Fruit fly (Drosophila melanogaster): ENCODE measurements around the gene CG1722.

The CG1722 gene

DNA sequence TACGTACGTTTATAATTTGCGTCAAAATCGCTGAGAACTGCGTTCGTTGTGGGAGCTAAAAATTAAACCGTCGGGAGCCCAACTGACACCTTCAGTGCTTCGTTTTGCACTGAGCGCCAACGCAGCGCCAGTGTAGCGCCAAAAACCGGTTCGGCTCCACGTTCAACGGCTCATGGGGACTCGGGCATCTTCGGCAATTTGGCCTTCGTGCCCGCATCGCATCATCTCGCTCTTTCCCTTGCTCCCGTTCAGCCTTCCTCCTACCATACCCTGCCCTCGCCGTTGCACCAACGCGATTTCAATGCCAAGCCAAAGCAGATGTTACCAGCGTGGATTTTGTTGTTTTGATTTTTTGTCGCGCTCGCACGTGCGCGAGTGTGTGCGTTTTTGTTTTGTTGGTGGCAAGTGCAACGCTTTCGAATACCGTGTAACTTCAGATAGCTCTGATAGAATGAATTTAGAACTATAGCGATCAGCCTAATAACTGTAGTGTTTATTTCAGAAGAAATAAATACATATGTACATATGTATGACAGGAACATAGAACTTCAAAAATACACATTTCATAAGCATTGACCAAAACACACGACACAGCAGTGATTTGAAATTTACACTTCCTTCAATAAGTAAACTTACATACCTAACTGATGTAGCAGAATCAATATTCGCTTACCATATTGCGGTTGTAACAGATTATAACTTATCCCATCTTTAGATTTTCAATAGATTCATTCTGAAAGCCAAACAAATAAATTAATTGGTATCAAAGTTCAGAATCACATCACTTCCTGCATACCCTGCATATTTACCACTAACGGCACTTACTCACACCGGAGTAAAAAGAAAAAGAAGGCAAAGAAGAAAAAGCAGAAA, 30.3 kb upstream of the CG1722 start, which contains the start of gene Mnr (continued):
- TF ChIP-seq HLH54F (GFP tag; optimal IDR thresholded peaks at IDR 0.05): no peak
- peak; percentile 85 for TF ChIP-seq Hr39 (optimal IDR thresholded peaks at IDR 0.05)
- TF ChIP-seq CG6272 (GFP tag; IDR thresholded peaks at IDR 0.05): no peak
- TF ChIP-seq Nf-YA (GFP tag; IDR thresholded peaks at IDR 0.05): no peak
- no peak for TF ChIP-seq CG3407 (GFP tag; optimal IDR thresholded peaks at IDR 0.05)
- TF ChIP-seq slou (GFP tag; optimal IDR thresholded peaks at IDR 0.05): no peak
- no peak for TF ChIP-seq cad (GFP tag; optimal IDR thresholded peaks at IDR 0.05)
- no peak for TF ChIP-seq CG6254 (GFP tag; optimal IDR thresholded peaks at IDR 0.05)
- no peak for TF ChIP-seq CG9727 (GFP tag; optimal IDR thresholded peaks at IDR 0.05)
- no peak for TF ChIP-seq tap (tag; optimal IDR thresholded peaks at IDR 0.05)
- no peak for TF ChIP-seq CG1792 (GFP tag; optimal IDR thresholded peaks at IDR 0.05)
- TF ChIP-seq Myb (GFP tag; optimal IDR thresholded peaks at IDR 0.05): no peak
- TF ChIP-seq CG30431 (GFP tag; optimal IDR thresholded peaks at IDR 0.05): no peak
- TF ChIP-seq ham (GFP tag; IDR thresholded peaks at IDR 0.05): no peak
- no peak for TF ChIP-seq inv (GFP tag; IDR thresholded peaks at IDR 0.05; ENCODE audit: partially characterized antibody)
- peak; percentile 4 for TF ChIP-seq Hmr (GFP tag; optimal IDR thresholded peaks at IDR 0.05)
- TF ChIP-seq Optix (GFP tag; IDR thresholded peaks at IDR 0.05): no peak
- no peak for TF ChIP-seq CG4617 (GFP tag; optimal IDR thresholded peaks at IDR 0.05; ENCODE audit: borderline replicate concordance)
- TF ChIP-seq CG12219 (GFP tag; optimal IDR thresholded peaks at IDR 0.05): no peak
- no peak for TF ChIP-seq peb (GFP tag; IDR thresholded peaks at IDR 0.05)
- TF ChIP-seq Deaf1 (tag; optimal IDR thresholded peaks at IDR 0.05): peak; percentile 100
- no peak for TF ChIP-seq esg (GFP tag; conservative IDR thresholded peaks at IDR 0.05)
- TF ChIP-seq CG9437 (GFP tag; optimal IDR thresholded peaks at IDR 0.05): peak; percentile 22
- TF ChIP-seq zen (tag; optimal IDR thresholded peaks at IDR 0.05): no peak
- TF ChIP-seq CG6765 (GFP tag; optimal IDR thresholded peaks at IDR 0.05): no peak
- TF ChIP-seq H15 (GFP tag; IDR thresholded peaks at IDR 0.05): no peak
- no peak for TF ChIP-seq CG17186 (GFP tag; optimal IDR thresholded peaks at IDR 0.05)
- TF ChIP-seq salm (tag; optimal IDR thresholded peaks at IDR 0.05): no peak
- no peak for TF ChIP-seq CG31224 (GFP tag; IDR thresholded peaks at IDR 0.05)
- TF ChIP-seq CG6683 (GFP tag; optimal IDR thresholded peaks at IDR 0.05): no peak
- no peak for TF ChIP-seq CG1233 (GFP tag; optimal IDR thresholded peaks at IDR 0.05)
- TF ChIP-seq Drgx (GFP tag; IDR thresholded peaks at IDR 0.05): peak; percentile 39; the same call in 1 of the 2 replicates
- TF ChIP-seq CG12104 (GFP tag; optimal IDR thresholded peaks at IDR 0.05): no peak
- TF ChIP-seq Poxn (GFP tag; IDR thresholded peaks at IDR 0.05): no peak
- TF ChIP-seq CG17359 (tag; optimal IDR thresholded peaks at IDR 0.05): no peak
- TF ChIP-seq CG18764 (GFP tag; optimal IDR thresholded peaks at IDR 0.05): peak; percentile 1
- TF ChIP-seq fru (optimal IDR thresholded peaks at IDR 0.05): no peak
- TF ChIP-seq zfh1 (GFP tag; IDR thresholded peaks at IDR 0.05): no peak
- no peak for TF ChIP-seq row (GFP tag; IDR thresholded peaks at IDR 0.05)
- TF ChIP-seq lmd (GFP tag; IDR thresholded peaks at IDR 0.05): no peak
- TF ChIP-seq org-1 (GFP tag; optimal IDR thresholded peaks at IDR 0.05): no peak
- TF ChIP-seq luna (GFP tag; optimal IDR thresholded peaks at IDR 0.05): no peak
- no peak for TF ChIP-seq tll (GFP tag; optimal IDR thresholded peaks at IDR 0.05)
- TF ChIP-seq CG1529 (GFP tag; optimal IDR thresholded peaks at IDR 0.05): no peak
- no peak for TF ChIP-seq pnt (GFP tag; optimal IDR thresholded peaks at IDR 0.05)
- TF ChIP-seq HLH3B (GFP tag; IDR thresholded peaks at IDR 0.05): 0 out of 2 replicates have a peak, but pooled peaks have one; percentile 13
- no peak for TF ChIP-seq Atf3 (GFP tag; optimal IDR thresholded peaks at IDR 0.05)
- peak; percentile 95 for TF ChIP-seq CG6175 (GFP tag; IDR thresholded peaks at IDR 0.05)
- no peak for TF ChIP-seq Antp (GFP tag; optimal IDR thresholded peaks at IDR 0.05)
- TF ChIP-seq ftz-f1 (GFP tag; optimal IDR thresholded peaks at IDR 0.05): peak; percentile 99
- no peak for TF ChIP-seq CG4360 (GFP tag; IDR thresholded peaks at IDR 0.05)
- peak; percentile 61 for TF ChIP-seq CG8478 (optimal IDR thresholded peaks at IDR 0.05)

Measured in whole organism, embryonic.